Fruit fly (Drosophila melanogaster): ENCODE results near the gene Eip74EF.

Gene Eip74EF

DNA sequence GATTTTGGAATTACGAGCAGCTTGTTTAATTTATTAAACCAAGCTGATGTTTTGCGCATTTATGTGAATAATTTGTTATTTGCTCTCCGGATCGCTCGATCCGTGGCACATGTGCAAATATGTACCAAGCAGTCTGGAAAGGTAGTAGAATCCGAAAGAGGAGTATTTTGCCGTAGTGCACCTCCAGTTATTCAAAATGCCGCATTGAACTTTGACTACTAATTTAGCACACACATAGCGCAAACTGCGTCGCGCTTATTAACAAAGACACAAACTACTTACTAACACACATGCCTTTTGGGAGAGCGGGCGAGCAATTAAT lies 40.1 kb upstream of the Eip74EF start (continued):
- TF ChIP-seq Ets65A (GFP tag): no peak
- no peak for TF ChIP-seq fd64A (GFP tag; optimal IDR thresholded peaks at IDR 0.05)
- TF ChIP-seq CG4424 (GFP tag; optimal IDR thresholded peaks at IDR 0.05): peak; percentile 18
- TF ChIP-seq CG18599 (GFP tag; optimal IDR thresholded peaks at IDR 0.05): peak; percentile 86
- TF ChIP-seq gce (GFP tag; IDR thresholded peaks at IDR 0.05): no peak
- no peak for TF ChIP-seq dimm (GFP tag; IDR thresholded peaks at IDR 0.05)
- no peak for TF ChIP-seq dan (GFP tag; IDR thresholded peaks at IDR 0.05)
- no peak for TF ChIP-seq wdn (GFP tag; IDR thresholded peaks at IDR 0.05)
- no peak for TF ChIP-seq CG12659 (GFP tag; optimal IDR thresholded peaks at IDR 0.05)
- TF ChIP-seq CG12744 (GFP tag; optimal IDR thresholded peaks at IDR 0.05): no peak
- TF ChIP-seq CG12071 (GFP tag; optimal IDR thresholded peaks at IDR 0.05): peak; percentile 48
- no peak for TF ChIP-seq CG17385 (GFP tag; optimal IDR thresholded peaks at IDR 0.05)
- TF ChIP-seq Side (GFP tag; optimal IDR thresholded peaks at IDR 0.05): peak; percentile 36
- no peak for TF ChIP-seq CG14965 (GFP tag; optimal IDR thresholded peaks at IDR 0.05; ENCODE audit: borderline replicate concordance)
- TF ChIP-seq CG6689 (GFP tag; IDR thresholded peaks at IDR 0.05): no peak
- TF ChIP-seq croc (GFP tag; conservative IDR thresholded peaks at IDR 0.05): 0 out of 3 replicates have a peak, but pooled peaks have one; percentile 8
- peak; percentile 27 for TF ChIP-seq her (GFP tag; optimal IDR thresholded peaks at IDR 0.05)
- TF ChIP-seq vvl (GFP tag; IDR thresholded peaks at IDR 0.05): 0 out of 2 replicates have a peak, but pooled peaks have one; percentile 31
- TF ChIP-seq CG7987 (GFP tag; optimal IDR thresholded peaks at IDR 0.05): peak; percentile 71
- peak; percentile 33 for TF ChIP-seq Bteb2 (GFP tag; optimal IDR thresholded peaks at IDR 0.05)
- TF ChIP-seq luna (GFP tag; optimal IDR thresholded peaks at IDR 0.05): peak; percentile 33
- TF ChIP-seq ERR (GFP tag; optimal IDR thresholded peaks at IDR 0.05): peak; percentile 59
- TF ChIP-seq bcd (GFP tag; optimal IDR thresholded peaks at IDR 0.05): peak; percentile 13
- TF ChIP-seq Drgx (GFP tag; IDR thresholded peaks at IDR 0.05): no peak
- no peak for TF ChIP-seq nmo (GFP tag; optimal IDR thresholded peaks at IDR 0.05)
- TF ChIP-seq so (GFP tag; IDR thresholded peaks at IDR 0.05): peak; percentile 63; the same call in 1 of the 3 replicates
- no peak for TF ChIP-seq CG5180 (GFP tag; optimal IDR thresholded peaks at IDR 0.05)
- peak; percentile 12 for TF ChIP-seq CG17568 (GFP tag; optimal IDR thresholded peaks at IDR 0.05)
- peak; percentile 7 for TF ChIP-seq CG4854 (GFP tag; optimal IDR thresholded peaks at IDR 0.05)
- TF ChIP-seq CG3163 (GFP tag; optimal IDR thresholded peaks at IDR 0.05): peak; percentile 30
- no peak for TF ChIP-seq zf30C (GFP tag; optimal IDR thresholded peaks at IDR 0.05)
- TF ChIP-seq sug (tag; optimal IDR thresholded peaks at IDR 0.05): peak; percentile 26
- peak; percentile 6 for TF ChIP-seq Mes4 (GFP tag; optimal IDR thresholded peaks at IDR 0.05)
- TF ChIP-seq sisA (GFP tag; IDR thresholded peaks at IDR 0.05): no peak
- no peak for TF ChIP-seq CG2712 (tag; optimal IDR thresholded peaks at IDR 0.05)
- TF ChIP-seq twi (tag; optimal IDR thresholded peaks at IDR 0.05): no peak
- no peak for TF ChIP-seq Dref (GFP tag; IDR thresholded peaks at IDR 0.05)
- TF ChIP-seq Dip3 (GFP tag; optimal IDR thresholded peaks at IDR 0.05): peak; percentile 53
- no peak for TF ChIP-seq klu (GFP tag; IDR thresholded peaks at IDR 0.05)
- no peak for TF ChIP-seq nom (GFP tag; optimal IDR thresholded peaks at IDR 0.05)
- TF ChIP-seq Hr39 (optimal IDR thresholded peaks at IDR 0.05): no peak
- no peak for TF ChIP-seq wor (GFP tag; IDR thresholded peaks at IDR 0.05)
- peak; percentile 38; the same call in 1 of the 2 replicates for TF ChIP-seq Adf1 (GFP tag; IDR thresholded peaks at IDR 0.05)
- peak; percentile 63 for TF ChIP-seq Meics (GFP tag; optimal IDR thresholded peaks at IDR 0.05)
- TF ChIP-seq Optix (GFP tag; IDR thresholded peaks at IDR 0.05): no peak
- no peak for TF ChIP-seq ewg (GFP tag; optimal IDR thresholded peaks at IDR 0.05)
- peak; percentile 2 for TF ChIP-seq CG12236 (GFP tag; optimal IDR thresholded peaks at IDR 0.05)
- peak; percentile 68; the same call in 1 of the 2 replicates for TF ChIP-seq Atf6 (GFP tag; IDR thresholded peaks at IDR 0.05)
- no peak for TF ChIP-seq CG32767 (GFP tag; IDR thresholded peaks at IDR 0.05)
- TF ChIP-seq CG8290 (GFP tag; optimal IDR thresholded peaks at IDR 0.05): no peak
- TF ChIP-seq CG8290 (tag; optimal IDR thresholded peaks at IDR 0.05): peak in 1 of 2 experiments; percentile 88
- TF ChIP-seq jigr1 (GFP tag; IDR thresholded peaks at IDR 0.05): no peak
- peak; percentile 93 for TF ChIP-seq Med (GFP tag)
